Worm (Caenorhabditis elegans) whole organism, young adult: ENCODE data around the gene srxa-6.
"Not testable (repeated sequence)": the region's sequence is repeated elsewhere in the genome, so short reads cannot be mapped to it uniquely, and the experiment has no call there.

ENCODE experiments used
- D2030.7 ChIP-seq: fragments of 200-800 bp; sonication (Bioruptor generic); IDR thresholded peaks from 2 replicates; pipeline ENCODE4 v1.3.6; 2022; ENCODE audit warnings: missing genetic modification reagents, missing genetic modification characterization, missing compliant biosample characterization
- F55B11.4 ChIP-seq: sonication (generic microtip); optimal IDR thresholded peaks from 2 replicates; lab custom pipeline; 2016; ENCODE audit warnings: missing compliant biosample characterization, missing genetic modification characterization, borderline replicate concordance; ENCODE audit not compliant: insufficient read depth
- K11D2.4 ChIP-seq: fragments of 200-800 bp; sonication (Bioruptor generic); IDR thresholded peaks from 2 replicates; pipeline ENCODE4 v1.3.6; 2022; ENCODE audit warnings: missing genetic modification reagents, missing genetic modification characterization, missing compliant biosample characterization
- ceh-58 ChIP-seq: fragments of 200-800 bp; sonication (Bioruptor generic); IDR thresholded peaks from 2 replicates; pipeline ENCODE4 v1.3.6; 2022; ENCODE audit warnings: missing genetic modification characterization, missing compliant biosample characterization
- egl-18 ChIP-seq: fragments of 200-800 bp; sonication (Bioruptor generic); IDR thresholded peaks from 2 replicates; pipeline ENCODE4 v1.3.6; 2022; ENCODE audit warnings: missing genetic modification reagents, missing genetic modification characterization, missing compliant biosample characterization
- him-1 ChIP-seq: sonication (generic microtip); optimal IDR thresholded peaks from 2 replicates; lab custom pipeline; 2016; ENCODE audit warnings: missing genotype, missing genetic modification reagents, missing genetic modification characterization, missing compliant biosample characterization
- let-607 ChIP-seq, 2 experiments: fragments of 200-800 bp in 1 of 2; sonication (Bioruptor generic) in 1 of 2; sonication (generic microtip) in 1 of 2; optimal IDR thresholded peaks; 2 replicates each; lab custom pipeline; 2016 to 2018; ENCODE audit warnings: mild to moderate bottlenecking in 2 of 2, missing compliant biosample characterization in 2 of 2, missing genetic modification characterization in 2 of 2, moderate library complexity in 2 of 2, missing genotype in 1 of 2
- lin-26 ChIP-seq: fragments of 200-800 bp; sonication (Bioruptor generic); IDR thresholded peaks from 2 replicates; pipeline ENCODE4 v1.3.6; 2022; ENCODE audit warnings: missing genetic modification reagents, missing genetic modification characterization, missing compliant biosample characterization
- nhr-80 ChIP-seq: sonication (generic microtip); optimal IDR thresholded peaks from 2 replicates; lab custom pipeline; 2016; ENCODE audit warnings: missing genetic modification characterization, missing compliant biosample characterization
- rec-8 ChIP-seq, 2 experiments: sonication (generic microtip); optimal IDR thresholded peaks; 2 replicates each; lab custom pipeline; 2016; ENCODE audit warnings: mild to moderate bottlenecking in 2 of 2, missing genetic modification characterization in 2 of 2, missing genetic modification reagents in 2 of 2, missing genotype in 2 of 2, missing biosample characterization in 1 of 2, missing compliant biosample characterization in 1 of 2, moderate library complexity in 1 of 2
- unc-62 ChIP-seq: fragments of 150-350 bp; optimal IDR thresholded peaks from 2 replicates; lab custom pipeline; 2014; ENCODE audit warnings: missing biosample characterization, missing genetic modification reagents, missing genetic modification characterization
- ztf-18 ChIP-seq: sonication (generic microtip); optimal IDR thresholded peaks from 2 replicates; lab custom pipeline; 2016; ENCODE audit warnings: missing genotype, mild to moderate bottlenecking, missing genetic modification characterization, missing compliant biosample characterization

DNA sequence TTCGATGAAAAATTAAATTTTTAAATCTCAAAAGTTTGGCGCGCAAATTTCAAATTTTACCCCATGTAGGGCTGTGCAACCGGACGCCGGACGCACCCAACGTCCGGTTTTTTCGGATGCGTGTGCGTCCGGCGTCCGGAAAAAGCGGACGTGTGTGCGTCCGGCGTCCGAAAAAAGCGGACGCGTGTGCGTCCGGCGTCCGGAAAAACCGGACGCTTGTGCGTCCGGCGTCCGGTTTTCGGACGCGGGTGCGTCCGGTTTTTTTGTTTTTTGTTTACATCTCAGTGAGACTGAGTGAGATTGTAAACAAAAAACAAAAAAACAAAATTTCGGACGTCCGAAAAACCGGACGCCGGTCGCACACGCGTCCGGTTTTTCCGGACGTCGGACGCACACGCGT is 29.6 kb upstream of the srxa-6 start:
- not testable (repeated sequence) for TF ChIP-seq egl-18 (GFP tag; lab: Robert Waterston, UW); unc-62 (GFP tag; lab: Kevin White, UChicago); him-1 (tag; lab: Kevin White, UChicago); D2030.7 (GFP tag; lab: Robert Waterston, UW); F55B11.4 (tag; lab: Kevin White, UChicago); nhr-80 (tag; lab: Kevin White, UChicago); lin-26; ceh-58 (GFP tag; lab: Robert Waterston, UW); let-607 (tag; optimal IDR thresholded peaks at IDR 0.05; lab: Kevin White, UChicago); rec-8 (tag; optimal IDR thresholded peaks at IDR 0.05; lab: Kevin White, UChicago); K11D2.4 (GFP tag; lab: Robert Waterston, UW); ztf-18 (tag; lab: Kevin White, UChicago)
